Fruit fly (Drosophila melanogaster) whole organism, adult: ENCODE results near the gene HipHop.

Source experiments
- CG14711 ChIP-seq: fragments of 200-800 bp; sonication (Bioruptor generic); optimal IDR thresholded peaks from 2 replicates; lab custom pipeline; 2018; ENCODE audit warnings: missing biosample characterization, mild to moderate bottlenecking, missing genetic modification characterization, moderate library complexity
- CG33017 ChIP-seq: fragments of 200-800 bp; sonication (Bioruptor generic); optimal IDR thresholded peaks from 2 replicates; lab custom pipeline; 2018; ENCODE audit warnings: missing biosample characterization, mild to moderate bottlenecking, missing genetic modification characterization, moderate library complexity
- ovo ChIP-seq: fragments of 200-800 bp; sonication (Bioruptor generic); optimal IDR thresholded peaks from 2 replicates; lab custom pipeline; 2016; ENCODE audit warnings: missing biosample characterization, missing genetic modification characterization

- TF ChIP-seq CG33017 (no peak), ovo (GFP tag; lab: Kevin White, UChicago) (no peak), CG14711 (no peak)
Observed at dm6 chr3L:18839996-18840369, 19.0 kb downstream of the HipHop start.
